Worm (Caenorhabditis elegans): ENCODE data around the gene cdc-48.1.
A peak's percentile ranks its signal among the peaks of the same experiment; 100 is the strongest.

The cdc-48.1 gene

ce11 chrII:10559671-10560184, 3.5 kb downstream of the cdc-48.1 start:
- TF ChIP-seq fos-1 (tag; optimal IDR thresholded peaks at IDR 0.05) = peak; percentile 4
- peak; percentile 13 for TF ChIP-seq nhr-6 (tag; optimal IDR thresholded peaks at IDR 0.05)
- TF ChIP-seq nhr-21 (tag; optimal IDR thresholded peaks at IDR 0.05) = peak; percentile 23
- no peak for TF ChIP-seq C34F6.9 (tag; optimal IDR thresholded peaks at IDR 0.05)
- no peak for TF ChIP-seq skn-1 (tag; optimal IDR thresholded peaks at IDR 0.05)
- TF ChIP-seq ama-1 (optimal IDR thresholded peaks at IDR 0.05) = peak; percentile 7
- no peak for TF ChIP-seq mab-5 (tag; optimal IDR thresholded peaks at IDR 0.05)
- TF ChIP-seq elt-3 (tag; optimal IDR thresholded peaks at IDR 0.05) = no peak
- TF ChIP-seq nhr-12 (tag; optimal IDR thresholded peaks at IDR 0.05) = no peak
- no peak for TF ChIP-seq dmd-4 (tag; optimal IDR thresholded peaks at IDR 0.05)

DNA sequence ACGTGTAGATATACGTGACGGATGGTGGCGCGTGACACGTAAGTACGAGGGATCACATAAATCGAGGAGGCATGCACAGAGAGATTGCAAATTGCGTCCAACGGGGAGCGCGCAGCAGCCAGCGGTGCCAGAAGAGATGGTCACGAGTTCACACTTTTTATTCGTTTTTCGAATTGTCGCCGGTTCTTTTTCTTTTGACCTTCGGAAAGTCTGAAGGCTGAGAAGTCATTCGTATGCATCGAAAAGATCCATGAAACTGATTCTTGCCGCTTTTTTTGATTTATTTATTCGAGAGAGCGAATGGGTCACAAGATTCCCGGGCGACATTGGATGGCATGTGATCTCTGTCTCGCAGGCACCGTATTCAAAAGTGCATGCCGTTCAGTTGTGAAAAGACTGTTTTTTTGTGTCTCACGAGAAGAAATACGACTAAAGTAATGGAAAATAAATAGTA, 4.2 kb downstream of the cdc-48.1 start:
- TF ChIP-seq sem-4 (tag; optimal IDR thresholded peaks at IDR 0.05) (peak; percentile 73), sma-9 (GFP tag; optimal IDR thresholded peaks at IDR 0.05) (peak; percentile 73), sma-9 (tag; optimal IDR thresholded peaks at IDR 0.05) (no peak), crh-2 (tag; optimal IDR thresholded peaks at IDR 0.05) (no peak), lin-11 (tag; optimal IDR thresholded peaks at IDR 0.05) (peak; percentile 16), ceh-82 (tag; optimal IDR thresholded peaks at IDR 0.05) (no peak), zag-1 (tag; optimal IDR thresholded peaks at IDR 0.05) (no peak), C34F6.9 (tag; optimal IDR thresholded peaks at IDR 0.05) (peak; percentile 86), ama-1 (optimal IDR thresholded peaks at IDR 0.05) (peak; percentile 81), mdl-1 (tag; optimal IDR thresholded peaks at IDR 0.05) (peak in 1 of 2 experiments; percentile 7), blmp-1 (tag; optimal IDR thresholded peaks at IDR 0.05; ENCODE audit: insufficient read depth) (peak; percentile 60), nhr-77 (tag; optimal IDR thresholded peaks at IDR 0.05) (no peak), ztf-11 (tag; optimal IDR thresholded peaks at IDR 0.05) (no peak), egl-27 (tag; optimal IDR thresholded peaks at IDR 0.05) (no peak), skn-1 (tag; optimal IDR thresholded peaks at IDR 0.05) (no peak), lsy-2 (tag; optimal IDR thresholded peaks at IDR 0.05) (peak in 1 of 2 experiments; percentile 67), lin-13 (GFP tag; optimal IDR thresholded peaks at IDR 0.05) (peak; percentile 3), nhr-6 (tag; optimal IDR thresholded peaks at IDR 0.05) (no peak), nhr-25 (tag; optimal IDR thresholded peaks at IDR 0.05) (peak; percentile 85), nhr-10 (tag; optimal IDR thresholded peaks at IDR 0.05) (no peak), ztf-1 (GFP tag; conservative IDR thresholded peaks at IDR 0.05) (no peak), unc-62 (GFP tag; optimal IDR thresholded peaks at IDR 0.05) (no peak), nhr-129 (tag; optimal IDR thresholded peaks at IDR 0.05) (peak; percentile 77), ceh-16 (tag; optimal IDR thresholded peaks at IDR 0.05) (no peak), ZK546.5 (tag; optimal IDR thresholded peaks at IDR 0.05) (no peak), ztf-4 (tag; optimal IDR thresholded peaks at IDR 0.05) (peak; percentile 62), unc-39 (tag; optimal IDR thresholded peaks at IDR 0.05) (no peak), mbf-1 (tag; optimal IDR thresholded peaks at IDR 0.05) (no peak), mab-5 (tag; optimal IDR thresholded peaks at IDR 0.05) (peak; percentile 41), Y55F3AM.14 (GFP tag; optimal IDR thresholded peaks at IDR 0.05) (peak; percentile 53), R02D3.7 (tag; optimal IDR thresholded peaks at IDR 0.05) (no peak), dmd-4 (tag; optimal IDR thresholded peaks at IDR 0.05) (no peak), gmeb-1 (tag; optimal IDR thresholded peaks at IDR 0.05) (peak; percentile 60), nhr-237 (tag; optimal IDR thresholded peaks at IDR 0.05) (no peak), elt-1 (tag; optimal IDR thresholded peaks at IDR 0.05) (no peak), nhr-23 (tag; optimal IDR thresholded peaks at IDR 0.05) (no peak), nhr-21 (tag; optimal IDR thresholded peaks at IDR 0.05) (peak; percentile 68), F13H6.1 (tag; optimal IDR thresholded peaks at IDR 0.05) (peak; percentile 50), snpc-4 (tag; optimal IDR thresholded peaks at IDR 0.05) (peak; percentile 28), sma-3 (GFP tag; optimal IDR thresholded peaks at IDR 0.05) (peak; percentile 59), lin-39 (tag; optimal IDR thresholded peaks at IDR 0.05) (no peak), fos-1 (tag; optimal IDR thresholded peaks at IDR 0.05) (no peak), nhr-12 (tag; optimal IDR thresholded peaks at IDR 0.05) (no peak)

Measured in whole organism, L2 larva.